Worm (Caenorhabditis elegans) whole organism, young adult: ENCODE measurements around the gene ceeh-2.

Source experiments
- B0336.3 ChIP-seq: fragments of 200-800 bp; sonication (Bioruptor generic); IDR thresholded peaks from 2 replicates; pipeline ENCODE4 v1.3.6; 2022; ENCODE audit warnings: missing genetic modification characterization, missing compliant biosample characterization
- C06A6.2 ChIP-seq: fragments of 200-800 bp; sonication (Bioruptor generic); conservative IDR thresholded peaks from 2 replicates; pipeline ENCODE4 v1.3.6; 2022; ENCODE audit warnings: missing genetic modification characterization, missing compliant biosample characterization
- C17E4.6 ChIP-seq: fragments of 200-800 bp; sonication (Bioruptor generic); IDR thresholded peaks from 2 replicates; pipeline ENCODE4 v1.3.6; 2022; ENCODE audit warnings: missing genetic modification reagents, missing genetic modification characterization, missing compliant biosample characterization
- F23B12.7 ChIP-seq: sonication (generic microtip); optimal IDR thresholded peaks from 2 replicates; lab custom pipeline; 2017; ENCODE audit warnings: missing genetic modification characterization, mild to moderate bottlenecking, missing compliant biosample characterization, antibody characterized with exemption, moderate library complexity; ENCODE audit not compliant: insufficient read depth
- F33H1.4 ChIP-seq: fragments of 200-800 bp; sonication (Bioruptor generic); IDR thresholded peaks from 2 replicates; pipeline ENCODE4 v1.3.6; 2022; ENCODE audit warnings: missing genetic modification reagents, missing genetic modification characterization, missing compliant biosample characterization
- F39B2.1 ChIP-seq: fragments of 200-800 bp; sonication (Bioruptor generic); IDR thresholded peaks from 2 replicates; pipeline ENCODE4 v1.3.6; 2022; ENCODE audit warnings: missing genetic modification reagents, missing genetic modification characterization, missing compliant biosample characterization
- F49E8.2 ChIP-seq: sonication (generic microtip); optimal IDR thresholded peaks from 3 replicates; lab custom pipeline; 2017; ENCODE audit warnings: missing genetic modification characterization, mild to moderate bottlenecking, missing compliant biosample characterization, antibody characterized with exemption, moderate library complexity; ENCODE audit not compliant: insufficient read depth
- K12H6.12 ChIP-seq: fragments of 200-800 bp; sonication (Bioruptor generic); optimal IDR thresholded peaks from 2 replicates; lab custom pipeline; 2018; ENCODE audit warnings: mild to moderate bottlenecking, missing genetic modification characterization, missing compliant biosample characterization
- T26A5.8 ChIP-seq: sonication (generic microtip); optimal IDR thresholded peaks from 2 replicates; lab custom pipeline; 2016; ENCODE audit warnings: missing genetic modification characterization, missing compliant biosample characterization
- ZK185.1 ChIP-seq: sonication (generic microtip); optimal IDR thresholded peaks from 2 replicates; lab custom pipeline; 2016; ENCODE audit warnings: mild to moderate bottlenecking, missing genetic modification characterization, missing compliant biosample characterization; ENCODE audit not compliant: poor library complexity, severe bottlenecking
- ceh-58 ChIP-seq: fragments of 200-800 bp; sonication (Bioruptor generic); IDR thresholded peaks from 2 replicates; pipeline ENCODE4 v1.3.6; 2022; ENCODE audit warnings: missing genetic modification characterization, missing compliant biosample characterization
- ceh-79 ChIP-seq: sonication (generic microtip); optimal IDR thresholded peaks from 2 replicates; lab custom pipeline; 2017; ENCODE audit warnings: mild to moderate bottlenecking, missing genetic modification characterization, missing compliant biosample characterization
- chd-7 ChIP-seq: sonication (generic microtip); optimal IDR thresholded peaks from 2 replicates; lab custom pipeline; 2016; ENCODE audit warnings: mild to moderate bottlenecking, missing genetic modification characterization, moderate library complexity, missing compliant biosample characterization
- egl-18 ChIP-seq: fragments of 200-800 bp; sonication (Bioruptor generic); IDR thresholded peaks from 2 replicates; pipeline ENCODE4 v1.3.6; 2022; ENCODE audit warnings: missing genetic modification reagents, missing genetic modification characterization, missing compliant biosample characterization
- ekl-4 ChIP-seq: fragments of 200-800 bp; sonication (Bioruptor generic); IDR thresholded peaks from 2 replicates; pipeline ENCODE4 v1.3.6; 2022; ENCODE audit warnings: missing genetic modification reagents, missing genetic modification characterization, missing compliant biosample characterization
- ets-4 ChIP-seq: fragments of 200-800 bp; sonication (Bioruptor generic); optimal IDR thresholded peaks from 2 replicates; lab custom pipeline; 2018; ENCODE audit warnings: mild to moderate bottlenecking, missing genetic modification characterization, missing compliant biosample characterization
- gei-17 ChIP-seq: fragments of 200-800 bp; sonication (Bioruptor generic); optimal IDR thresholded peaks from 2 replicates; lab custom pipeline; 2018; ENCODE audit warnings: mild to moderate bottlenecking, missing genetic modification characterization, missing compliant biosample characterization
- hlh-12 ChIP-seq: sonication (generic microtip); optimal IDR thresholded peaks from 2 replicates; lab custom pipeline; 2016; ENCODE audit warnings: missing genetic modification characterization, missing compliant biosample characterization
- hlh-26 ChIP-seq: fragments of 200-800 bp; sonication (Bioruptor generic); conservative IDR thresholded peaks from 2 replicates; pipeline ENCODE4 v1.3.6; 2022; ENCODE audit warnings: missing genetic modification reagents, missing genetic modification characterization, missing compliant biosample characterization
- hmg-20 ChIP-seq: fragments of 200-800 bp; sonication (Bioruptor generic); IDR thresholded peaks from 2 replicates; pipeline ENCODE4 v1.3.6; 2022; ENCODE audit warnings: missing genetic modification reagents, missing genetic modification characterization, missing compliant biosample characterization
- hsf-1 ChIP-seq: fragments of 200-800 bp; sonication (Bioruptor generic); IDR thresholded peaks from 2 replicates; pipeline ENCODE4 v1.3.6; 2022; ENCODE audit warnings: missing genetic modification reagents, missing genetic modification characterization, missing compliant biosample characterization
- let-607 ChIP-seq, 2 experiments: fragments of 200-800 bp in 1 of 2; sonication (Bioruptor generic) in 1 of 2; sonication (generic microtip) in 1 of 2; optimal IDR thresholded peaks; 2 replicates each; lab custom pipeline; 2016 to 2018; ENCODE audit warnings: mild to moderate bottlenecking in 2 of 2, missing compliant biosample characterization in 2 of 2, missing genetic modification characterization in 2 of 2, moderate library complexity in 2 of 2, missing genotype in 1 of 2
- lin-26 ChIP-seq: fragments of 200-800 bp; sonication (Bioruptor generic); IDR thresholded peaks from 2 replicates; pipeline ENCODE4 v1.3.6; 2022; ENCODE audit warnings: missing genetic modification reagents, missing genetic modification characterization, missing compliant biosample characterization
- lin-40 ChIP-seq: sonication (generic microtip); optimal IDR thresholded peaks from 2 replicates; lab custom pipeline; 2016; ENCODE audit warnings: missing genetic modification characterization, mild to moderate bottlenecking, missing compliant biosample characterization, missing genotype, missing genetic modification reagents
- lin-54 ChIP-seq: fragments of 200-800 bp; sonication (Bioruptor generic); optimal IDR thresholded peaks from 2 replicates; lab custom pipeline; 2018; ENCODE audit warnings: mild to moderate bottlenecking, missing genetic modification characterization, missing compliant biosample characterization
- madf-3 ChIP-seq: fragments of 200-800 bp; sonication (Bioruptor generic); IDR thresholded peaks from 2 replicates; pipeline ENCODE4 v1.3.6; 2022; ENCODE audit warnings: missing genetic modification reagents, missing genetic modification characterization, missing compliant biosample characterization
- mcd-1 ChIP-seq: fragments of 200-800 bp; sonication (Bioruptor generic); IDR thresholded peaks from 2 replicates; pipeline ENCODE4 v1.3.6; 2022; ENCODE audit warnings: missing genetic modification reagents, missing genetic modification characterization, missing compliant biosample characterization
- mel-28 ChIP-seq: sonication (generic microtip); optimal IDR thresholded peaks from 2 replicates; lab custom pipeline; 2016; ENCODE audit warnings: borderline replicate concordance, mild to moderate bottlenecking, missing genetic modification characterization, missing compliant biosample characterization
- nfya-1 ChIP-seq: sonication (generic microtip); optimal IDR thresholded peaks from 2 replicates; lab custom pipeline; 2017; ENCODE audit warnings: antibody characterized with exemption, missing compliant biosample characterization, missing genetic modification characterization, borderline replicate concordance; ENCODE audit not compliant: insufficient read depth
- nfya-2 ChIP-seq: fragments of 200-800 bp; sonication (Bioruptor generic); IDR thresholded peaks from 2 replicates; pipeline ENCODE4 v1.3.6; 2022; ENCODE audit warnings: missing genetic modification reagents, missing genetic modification characterization, missing compliant biosample characterization
- nfyb-1 ChIP-seq: fragments of 200-800 bp; sonication (Bioruptor generic); IDR thresholded peaks from 2 replicates; pipeline ENCODE4 v1.3.6; 2022; ENCODE audit warnings: missing genetic modification reagents, missing genetic modification characterization, missing compliant biosample characterization
- nhr-27 ChIP-seq: fragments of 200-800 bp; sonication (Bioruptor generic); optimal IDR thresholded peaks from 2 replicates; lab custom pipeline; 2018; ENCODE audit warnings: mild to moderate bottlenecking, missing genetic modification characterization, moderate library complexity, missing compliant biosample characterization
- nhr-80 ChIP-seq: sonication (generic microtip); optimal IDR thresholded peaks from 2 replicates; lab custom pipeline; 2016; ENCODE audit warnings: missing genetic modification characterization, missing compliant biosample characterization
- pbrm-1 ChIP-seq: fragments of 200-800 bp; sonication (Bioruptor generic); IDR thresholded peaks from 2 replicates; pipeline ENCODE4 v1.3.6; 2022; ENCODE audit warnings: missing genetic modification reagents, missing genetic modification characterization, missing compliant biosample characterization
- pha-4 ChIP-seq: fragments of 150-350 bp; sonication (generic microtip); optimal IDR thresholded peaks from 2 replicates; lab custom pipeline; 2014; ENCODE audit warnings: missing biosample characterization, missing genetic modification reagents, missing genetic modification characterization
- repo-1 ChIP-seq: sonication (generic microtip); optimal IDR thresholded peaks from 2 replicates; lab custom pipeline; 2017; ENCODE audit warnings: mild to moderate bottlenecking, missing genetic modification characterization, missing compliant biosample characterization
- rpc-1 ChIP-seq, 2 experiments: fragments of 150-350 bp in 1 of 2; sonication (generic microtip) in 1 of 2; optimal IDR thresholded peaks; 2 replicates each; lab custom pipeline; 2014 to 2018; ENCODE audit warnings: missing biosample characterization in 1 of 2, missing genetic modification characterization in 1 of 2, missing genetic modification reagents in 1 of 2, missing genotype in 1 of 2
- sea-2 ChIP-seq: fragments of 200-800 bp; sonication (Bioruptor generic); IDR thresholded peaks from 2 replicates; pipeline ENCODE4 v1.3.6; 2022; ENCODE audit warnings: missing genetic modification characterization, missing compliant biosample characterization
- snpc-1.1 ChIP-seq: sonication (generic microtip); optimal IDR thresholded peaks from 2 replicates; lab custom pipeline; 2017; ENCODE audit warnings: missing genetic modification characterization, mild to moderate bottlenecking, missing compliant biosample characterization, antibody characterized with exemption, moderate library complexity, missing genotype, missing genetic modification reagents; ENCODE audit not compliant: insufficient read depth
- snpc-1.3 ChIP-seq: sonication (generic microtip); optimal IDR thresholded peaks from 2 replicates; lab custom pipeline; 2017; ENCODE audit warnings: missing genetic modification characterization, mild to moderate bottlenecking, missing compliant biosample characterization, antibody characterized with exemption, moderate library complexity, missing genotype, missing genetic modification reagents; ENCODE audit not compliant: insufficient read depth
- sptf-2 ChIP-seq: fragments of 200-800 bp; sonication (Bioruptor generic); optimal IDR thresholded peaks from 2 replicates; lab custom pipeline; 2018; ENCODE audit warnings: mild to moderate bottlenecking, missing genetic modification characterization, missing compliant biosample characterization
- tbp1 ChIP-seq: fragments of 200-800 bp; sonication (Bioruptor generic); optimal IDR thresholded peaks from 2 replicates; lab custom pipeline; 2018; ENCODE audit warnings: mild to moderate bottlenecking, missing genetic modification characterization, missing compliant biosample characterization
- tbx-9 ChIP-seq: sonication (generic microtip); optimal IDR thresholded peaks from 2 replicates; lab custom pipeline; 2016; ENCODE audit warnings: borderline replicate concordance, missing genetic modification characterization, inconsistent platforms, missing compliant biosample characterization
- unc-130 ChIP-seq: sonication (generic microtip); optimal IDR thresholded peaks from 2 replicates; lab custom pipeline; 2016; ENCODE audit warnings: missing genetic modification reagents, missing genetic modification characterization, missing compliant biosample characterization

ceeh-2 gene

ce11 chrV:10368256-10368655 is 10.6 kb upstream of the ceeh-2 start, which contains the start of gene sri-20:
Gene sri-20 (plus strand): TSS chrV:10368556.
- TF ChIP-seq lin-40 (no peak), tbx-9 (no peak), F49E8.2 (no peak), unc-130 (GFP tag; lab: Kevin White, UChicago) (no peak), snpc-1.3 (tag; lab: Kevin White, UChicago) (no peak), chd-7 (tag; lab: Kevin White, UChicago) (no peak), ceh-79 (tag; lab: Kevin White, UChicago) (no peak), nfya-1 (tag; lab: Kevin White, UChicago) (no peak), ets-4 (GFP tag; lab: Kevin White, UChicago) (no peak), nhr-80 (tag; lab: Kevin White, UChicago) (no peak), nhr-27 (tag; lab: Kevin White, UChicago) (no peak), C17E4.6 (GFP tag; lab: Robert Waterston, UW) (no peak), gei-17 (GFP tag; lab: Kevin White, UChicago) (no peak), nfyb-1 (GFP tag; lab: Robert Waterston, UW) (no peak), mel-28 (tag; lab: Kevin White, UChicago) (no peak), F39B2.1 (GFP tag; lab: Robert Waterston, UW) (no peak), snpc-1.1 (tag; lab: Kevin White, UChicago) (no peak), pbrm-1 (GFP tag; lab: Robert Waterston, UW) (no peak), mcd-1 (no peak), lin-54 (GFP tag; lab: Kevin White, UChicago) (no peak)

DNA sequence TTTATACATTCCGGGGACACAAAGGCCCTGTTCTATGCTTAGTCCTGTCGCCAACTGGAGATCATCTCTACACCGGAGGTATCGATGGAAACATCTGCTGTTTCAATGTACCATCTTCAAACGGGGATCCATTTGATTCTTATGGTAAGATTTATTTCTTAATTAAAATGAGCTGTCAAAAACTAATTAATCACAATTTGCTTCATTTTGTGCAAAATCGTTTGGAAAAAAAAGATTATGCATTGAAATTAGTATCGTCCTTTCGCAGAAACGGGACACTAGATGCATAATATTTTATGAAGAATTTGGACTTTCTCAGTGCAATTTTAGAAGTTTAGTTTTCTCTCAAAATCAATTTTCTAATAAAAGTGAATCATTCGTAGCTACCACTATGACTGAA is 6.1 kb upstream of the ceeh-2 start:
- TF ChIP-seq C06A6.2 (GFP tag; lab: Robert Waterston, UW) (no peak), sptf-2 (GFP tag; lab: Kevin White, UChicago) (no peak), rpc-1 (optimal IDR thresholded peaks at IDR 0.05; lab: Kevin White, UChicago) (no peak), rpc-1 (tag; optimal IDR thresholded peaks at IDR 0.05; lab: Kevin White, UChicago) (no peak), hlh-26 (GFP tag; lab: Robert Waterston, UW) (no peak), hsf-1 (GFP tag; lab: Robert Waterston, UW) (no peak), B0336.3 (GFP tag; lab: Robert Waterston, UW) (no peak), madf-3 (no peak), F23B12.7 (tag; lab: Kevin White, UChicago) (no peak), hmg-20 (GFP tag; lab: Robert Waterston, UW) (no peak), F49E8.2 (no peak), T26A5.8 (tag; lab: Kevin White, UChicago) (no peak), ceh-58 (GFP tag; lab: Robert Waterston, UW) (no peak), nhr-27 (tag; lab: Kevin White, UChicago) (no peak)

DNA sequence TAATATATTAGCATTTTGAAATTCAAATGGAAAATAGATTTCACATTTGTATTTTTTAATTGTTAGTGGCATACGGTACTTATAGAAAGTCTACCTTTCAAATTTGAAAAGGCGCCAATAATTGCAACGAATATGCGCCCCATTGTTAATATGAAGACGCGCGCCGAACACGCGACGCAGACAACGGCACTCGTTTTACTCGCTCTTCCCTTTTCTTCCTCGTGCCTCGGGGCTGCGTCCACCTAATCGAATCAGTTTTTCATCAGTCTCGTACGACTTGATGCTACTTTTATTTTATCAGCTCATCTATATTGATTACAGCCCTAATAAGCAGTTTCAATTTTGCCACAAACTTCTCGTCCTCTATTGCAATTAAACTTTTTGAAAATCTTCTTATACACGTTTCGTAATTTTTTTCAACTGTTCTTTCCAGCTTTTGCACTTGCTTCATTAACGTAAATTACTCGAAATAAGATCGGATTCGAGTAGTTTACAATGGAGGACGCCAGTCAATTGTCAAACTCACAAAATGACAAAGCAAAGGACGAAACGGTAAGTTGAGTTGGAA is 4.2 kb upstream of the ceeh-2 start, which contains the start of gene cash-1:
cash-1 (plus strand) TSS at position 432 of the 568 bp plus-strand sequence.
- TF ChIP-seq gei-17 (GFP tag; lab: Kevin White, UChicago) = no peak
- peak in 1 of 2 experiments; percentile 12 for TF ChIP-seq let-607 (tag; optimal IDR thresholded peaks at IDR 0.05; lab: Kevin White, UChicago)
- no peak for TF ChIP-seq hlh-12 (tag; lab: Kevin White, UChicago)
- no peak for TF ChIP-seq nfya-2 (GFP tag; lab: Robert Waterston, UW)
- TF ChIP-seq F33H1.4 (GFP tag; lab: Robert Waterston, UW) = peak; percentile 54
- peak; percentile 51; the same call in 1 of the 2 replicates for TF ChIP-seq ekl-4
- peak; percentile 47 for TF ChIP-seq ZK185.1 (tag; lab: Kevin White, UChicago)
- TF ChIP-seq hmg-20 (GFP tag; lab: Robert Waterston, UW) = no peak
- TF ChIP-seq lin-26 = peak; percentile 54
- TF ChIP-seq hsf-1 (GFP tag; lab: Robert Waterston, UW) = no peak
- no peak for TF ChIP-seq B0336.3 (GFP tag; lab: Robert Waterston, UW)
- TF ChIP-seq egl-18 = no peak
- TF ChIP-seq K12H6.12 (tag; lab: Kevin White, UChicago) = peak; percentile 36
- peak; percentile 53 for TF ChIP-seq tbp1 (GFP tag; lab: Kevin White, UChicago)
- TF ChIP-seq pha-4 (tag; lab: Kevin White, UChicago) = peak; percentile 8
- TF ChIP-seq repo-1 (tag; lab: Kevin White, UChicago) = no peak
- no peak for TF ChIP-seq sea-2 (GFP tag; lab: Robert Waterston, UW)
